Fruit fly (Drosophila melanogaster): ENCODE data around the gene atk.
A peak's percentile ranks its signal among the peaks of the same experiment; 100 is the strongest.
"Not testable (repeated sequence)": the region's sequence is repeated elsewhere in the genome, so short reads cannot be mapped to it uniquely, and the experiment has no call there.

atk gene

dm6 chr3L:20464677-20465076 is at the start of gene atk:
TSS of gene atk (minus strand) at chr3L:20464862.
- TF ChIP-seq CG8478 (optimal IDR thresholded peaks at IDR 0.05): no peak
- TF ChIP-seq CTCF (optimal IDR thresholded peaks at IDR 0.05): peak; percentile 59 to 60

- no peak for TF ChIP-seq CTCF (optimal IDR thresholded peaks at IDR 0.05)
- no peak for TF ChIP-seq CG8478 (optimal IDR thresholded peaks at IDR 0.05)
Observed at dm6 chr3L:20514101-20514500, 49.4 kb upstream of the atk start.

dm6 chr3L:20511499-20512108 is 46.9 kb upstream of the atk start:
- TF ChIP-seq CG8478 (optimal IDR thresholded peaks at IDR 0.05): no peak
- no peak for TF ChIP-seq CTCF (optimal IDR thresholded peaks at IDR 0.05)

- TF ChIP-seq CG8478 (optimal IDR thresholded peaks at IDR 0.05) (no peak), CTCF (optimal IDR thresholded peaks at IDR 0.05) (no peak)
Observed at dm6 chr3L:20509121-20509934, 44.7 kb upstream of the atk start.

dm6 chr3L:20508136-20508635 is 43.5 kb upstream of the atk start:
- TF ChIP-seq CTCF (optimal IDR thresholded peaks at IDR 0.05): no peak
- no peak for TF ChIP-seq CG8478 (optimal IDR thresholded peaks at IDR 0.05)

- TF ChIP-seq CG8478 (optimal IDR thresholded peaks at IDR 0.05) (no peak), CTCF (optimal IDR thresholded peaks at IDR 0.05) (no peak)
Observed at dm6 chr3L:20507552-20507951, 42.9 kb upstream of the atk start.

- no peak for TF ChIP-seq CG8478 (optimal IDR thresholded peaks at IDR 0.05)
- no peak for TF ChIP-seq CTCF (optimal IDR thresholded peaks at IDR 0.05)
Observed at dm6 chr3L:20505732-20506131, 41.1 kb upstream of the atk start, which contains the start of gene CG5078. TSS of gene CG5078 (plus strand) at chr3L:20506032.

- TF ChIP-seq CG8478, CTCF (optimal IDR thresholded peaks at IDR 0.05): not testable (repeated sequence)
Observed at dm6 chr3L:20503886-20504285, 39.2 kb upstream of the atk start, which contains the start of gene CG17637. TSS of gene CG17637 (plus strand) at chr3L:20504186.

dm6 chr3L:20503256-20503655 is 38.6 kb upstream of the atk start:
- no peak for TF ChIP-seq CTCF (optimal IDR thresholded peaks at IDR 0.05)
- TF ChIP-seq CG8478 (optimal IDR thresholded peaks at IDR 0.05): no peak

dm6 chr3L:20499536-20499935 is 34.9 kb upstream of the atk start, which contains the start of gene CG18281:
TSS of gene CG18281 (plus strand) at chr3L:20499836.
- not testable (repeated sequence) for TF ChIP-seq CTCF, CG8478 (optimal IDR thresholded peaks at IDR 0.05)

- TF ChIP-seq CG8478 (optimal IDR thresholded peaks at IDR 0.05) (no peak), CTCF (optimal IDR thresholded peaks at IDR 0.05) (peak; percentile 81 to 84)
Observed at dm6 chr3L:20498204-20498603, 33.5 kb upstream of the atk start.

- no peak for TF ChIP-seq CG8478 (optimal IDR thresholded peaks at IDR 0.05)
- TF ChIP-seq CTCF (optimal IDR thresholded peaks at IDR 0.05): peak; percentile 14 to 39
Observed at dm6 chr3L:20497124-20497996, 32.7 kb upstream of the atk start, which contains the start of gene CG32425. TSS of gene CG32425 (plus strand) at chr3L:20497323.

dm6 chr3L:20494780-20495591 is 30.3 kb upstream of the atk start, which contains the start of gene ZnT77C:
TSS of gene ZnT77C (minus strand) at chr3L:20494921.
- TF ChIP-seq CTCF (optimal IDR thresholded peaks at IDR 0.05): peak in 1 of 2 experiments; percentile 27
- no peak for TF ChIP-seq CG8478 (optimal IDR thresholded peaks at IDR 0.05)

dm6 chr3L:20494262-20494601 is 29.6 kb upstream of the atk start:
- TF ChIP-seq CG8478 (optimal IDR thresholded peaks at IDR 0.05) (no peak), CTCF (optimal IDR thresholded peaks at IDR 0.05) (no peak)

All from S2 (cell line).